Fruit fly (Drosophila melanogaster) whole organism, pupa: ENCODE measurements around the gene TwdlZ.
A peak's percentile ranks its signal among the peaks of the same experiment; 100 is the strongest.

Experiments
- CG10348 ChIP-seq: fragments of 200-800 bp; sonication (Bioruptor generic); IDR thresholded peaks from 2 replicates; pipeline ENCODE4 v1.3.6; 2022; ENCODE audit warnings: missing biosample characterization, missing genetic modification characterization
- CG12605 ChIP-seq: fragments of 200-800 bp; sonication (Bioruptor generic); IDR thresholded peaks from 2 replicates; pipeline ENCODE4 v1.3.6; 2022; ENCODE audit warnings: missing biosample characterization, missing genetic modification characterization
- CG13204 ChIP-seq: fragments of 200-800 bp; sonication (Bioruptor generic); optimal IDR thresholded peaks from 2 replicates; lab custom pipeline; 2018; ENCODE audit warnings: missing biosample characterization, mild to moderate bottlenecking, missing genetic modification characterization, moderate library complexity
- CG32121 ChIP-seq: fragments of 200-800 bp; sonication (Bioruptor generic); IDR thresholded peaks from 2 replicates; pipeline ENCODE4 v1.3.6; 2022; ENCODE audit warnings: missing biosample characterization, missing genetic modification characterization
- CG8159 ChIP-seq: fragments of 200-800 bp; sonication (Bioruptor generic); optimal IDR thresholded peaks from 3 replicates; lab custom pipeline; 2018; ENCODE audit warnings: missing biosample characterization, mild to moderate bottlenecking, missing genetic modification characterization, moderate library complexity
- CG8301 ChIP-seq: fragments of 200-800 bp; sonication (Bioruptor generic); optimal IDR thresholded peaks from 2 replicates; lab custom pipeline; 2018; ENCODE audit warnings: missing biosample characterization, mild to moderate bottlenecking, missing genetic modification characterization
- EcR ChIP-seq: fragments of 200-800 bp; sonication (Bioruptor generic); optimal IDR thresholded peaks from 3 replicates; lab custom pipeline; 2019; ENCODE audit warnings: missing biosample characterization, missing genetic modification characterization, mild to moderate bottlenecking, moderate library complexity, missing genetic modification reagents
- Pif1A ChIP-seq: fragments of 200-800 bp; sonication (Bioruptor generic); optimal IDR thresholded peaks from 3 replicates; lab custom pipeline; 2016; ENCODE audit warnings: missing biosample characterization, missing genetic modification characterization
- Snoo ChIP-seq: fragments of 200-800 bp; sonication (Bioruptor generic); optimal IDR thresholded peaks from 3 replicates; lab custom pipeline; 2017; ENCODE audit warnings: missing biosample characterization, mild to moderate bottlenecking, missing genetic modification characterization, inconsistent platforms
- gl ChIP-seq: fragments of 200-800 bp; sonication (Bioruptor generic); optimal IDR thresholded peaks from 2 replicates; lab custom pipeline; 2018; ENCODE audit warnings: missing biosample characterization, mild to moderate bottlenecking, missing genetic modification characterization
- rn ChIP-seq: fragments of 200-800 bp; sonication (Bioruptor generic); IDR thresholded peaks from 2 replicates; pipeline ENCODE4 v1.3.6; 2022; ENCODE audit warnings: missing biosample characterization, missing genetic modification characterization

- TF ChIP-seq CG8159 (tag; lab: Kevin White, UChicago), result peak; percentile 68
- TF ChIP-seq gl (tag; lab: Kevin White, UChicago), result no peak
- TF ChIP-seq Pif1A, result peak; percentile 67
- no peak for TF ChIP-seq CG13204 (GFP tag; lab: Kevin White, UChicago)
- peak; percentile 57 for TF ChIP-seq CG32121 (GFP tag; lab: Robert Waterston, UW)
- peak; percentile 36; the same call in 1 of the 2 replicates for TF ChIP-seq rn (GFP tag; lab: Robert Waterston, UW)
- no peak for TF ChIP-seq CG10348 (GFP tag; lab: Robert Waterston, UW)
- peak; percentile 58 for TF ChIP-seq CG8301 (tag; lab: Kevin White, UChicago)
- TF ChIP-seq EcR (GFP tag; lab: Kevin White, UChicago), result no peak
- peak; percentile 32 for TF ChIP-seq Snoo (tag; lab: Kevin White, UChicago)
- peak; percentile 68; the same call in 1 of the 2 replicates for TF ChIP-seq CG12605 (GFP tag; lab: Robert Waterston, UW)
These were observed 35.2 kb downstream of the TwdlZ start for dm6 chrX:16772882-16773827.
